Fruit fly (Drosophila melanogaster) whole organism, wandering third instar larva: ENCODE results near the gene Cp19.

Experiments used
- Dfd ChIP-seq: fragments of >200 bp; optimal IDR thresholded peaks from 2 replicates; lab custom pipeline; 2017; ENCODE audit warnings: missing biosample characterization, missing genetic modification characterization
- GATAd ChIP-seq: sonication (Bioruptor generic); optimal IDR thresholded peaks from 2 replicates; lab custom pipeline; 2016; ENCODE audit warnings: missing biosample characterization, missing genetic modification characterization
- Mio ChIP-seq: sonication (Bioruptor generic); optimal IDR thresholded peaks from 2 replicates; lab custom pipeline; 2016; ENCODE audit warnings: missing biosample characterization, missing genetic modification characterization
- dsf ChIP-seq: sonication (Bioruptor generic); optimal IDR thresholded peaks from 2 replicates; lab custom pipeline; 2016; ENCODE audit warnings: missing biosample characterization, missing genetic modification characterization, borderline replicate concordance
- fru ChIP-seq: fragments of 200-800 bp; sonication (Bioruptor generic); optimal IDR thresholded peaks from 3 replicates; lab custom pipeline; 2016; ENCODE audit warnings: missing biosample characterization, mild to moderate bottlenecking, missing genetic modification characterization
- h ChIP-seq: fragments of 200-800 bp; sonication (Bioruptor generic); optimal IDR thresholded peaks from 3 replicates; lab custom pipeline; 2016; ENCODE audit warnings: missing biosample characterization, mild to moderate bottlenecking, missing genetic modification characterization
- usp ChIP-seq: fragments of >200 bp; optimal IDR thresholded peaks from 2 replicates; lab custom pipeline; 2017; ENCODE audit warnings: missing biosample characterization, missing genetic modification characterization

DNA sequence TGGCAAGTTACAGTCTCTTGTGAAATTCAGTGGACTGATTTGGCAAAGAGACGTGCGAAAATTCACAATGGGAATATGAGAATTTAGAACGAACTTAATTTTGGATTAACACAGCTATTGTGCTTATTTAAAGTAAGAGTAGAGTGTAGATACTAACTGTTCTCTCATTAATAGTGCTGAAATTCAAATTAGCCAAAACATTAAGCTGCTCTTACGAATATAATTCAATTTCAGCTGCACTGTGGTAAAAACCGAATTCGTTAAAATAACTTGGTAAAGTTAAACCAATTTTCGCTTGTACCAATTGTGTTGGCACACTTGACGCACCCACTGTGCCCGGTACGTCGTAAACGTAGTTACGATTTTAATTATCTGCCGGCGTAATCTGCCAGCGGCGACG lies 38.2 kb downstream of the Cp19 start:
- no peak for TF ChIP-seq GATAd
- peak; percentile 65 for TF ChIP-seq fru (GFP tag; lab: Kevin White, UChicago)
- TF ChIP-seq usp (GFP tag; lab: Kevin White, UChicago): no peak
- no peak for TF ChIP-seq Dfd (GFP tag; lab: Kevin White, UChicago)
- no peak for TF ChIP-seq dsf (GFP tag; lab: Kevin White, UChicago)
- no peak for TF ChIP-seq Mio
- peak; percentile 63 for TF ChIP-seq h (GFP tag; lab: Kevin White, UChicago)
